Fruit fly (Drosophila melanogaster): ENCODE data around the gene CG9592.

The CG9592 gene

dm6 chr3L:14562672-14563071, 45.0 kb downstream of the CG9592 start (continued):
- no peak for TF ChIP-seq CG15073 (GFP tag; optimal IDR thresholded peaks at IDR 0.05)

- TF ChIP-seq gsb-n (tag; optimal IDR thresholded peaks at IDR 0.05) (peak; percentile 30), CG7357 (GFP tag; IDR thresholded peaks at IDR 0.05) (no peak), CG6813 (GFP tag; optimal IDR thresholded peaks at IDR 0.05) (no peak), CG2199 (GFP tag; IDR thresholded peaks at IDR 0.05) (peak; percentile 91), bsh (GFP tag; optimal IDR thresholded peaks at IDR 0.05) (no peak), eyg (GFP tag; optimal IDR thresholded peaks at IDR 0.05) (no peak)
Measured at dm6 chr3L:14563461-14563860, 45.8 kb downstream of the CG9592 start.

- peak; percentile 19 for TF ChIP-seq Hmr (GFP tag; optimal IDR thresholded peaks at IDR 0.05)
- TF ChIP-seq onecut (GFP tag; IDR thresholded peaks at IDR 0.05) = no peak
- peak; percentile 40 for TF ChIP-seq Fer1 (GFP tag; optimal IDR thresholded peaks at IDR 0.05)
- peak; percentile 19 for TF ChIP-seq CG15514 (GFP tag; optimal IDR thresholded peaks at IDR 0.05)
- TF ChIP-seq CG18599 (GFP tag; optimal IDR thresholded peaks at IDR 0.05) = peak; percentile 46
- TF ChIP-seq CG3281 (GFP tag; optimal IDR thresholded peaks at IDR 0.05) = peak; percentile 30
- peak; percentile 19 for TF ChIP-seq CG6813 (GFP tag; optimal IDR thresholded peaks at IDR 0.05)
- TF ChIP-seq CG8290 (GFP tag; optimal IDR thresholded peaks at IDR 0.05) = no peak
- peak in 1 of 2 experiments; percentile 46 for TF ChIP-seq CG8290 (tag; optimal IDR thresholded peaks at IDR 0.05)
- no peak for TF ChIP-seq Gsc (GFP tag; IDR thresholded peaks at IDR 0.05)
- TF ChIP-seq fd102C (GFP tag; optimal IDR thresholded peaks at IDR 0.05) = peak; percentile 51
- peak; percentile 3 for TF ChIP-seq CG7987 (GFP tag; optimal IDR thresholded peaks at IDR 0.05)
- TF ChIP-seq CG30431 (GFP tag; optimal IDR thresholded peaks at IDR 0.05) = no peak
- TF ChIP-seq CG15479 (GFP tag; optimal IDR thresholded peaks at IDR 0.05) = peak; percentile 43
- peak; percentile 18 for TF ChIP-seq CG11398 (GFP tag; optimal IDR thresholded peaks at IDR 0.05)
- no peak for TF ChIP-seq CG11696 (GFP tag; IDR thresholded peaks at IDR 0.05)
- TF ChIP-seq disco-r (GFP tag; optimal IDR thresholded peaks at IDR 0.05) = no peak
- peak; percentile 14 for TF ChIP-seq CG15696 (tag; optimal IDR thresholded peaks at IDR 0.05)
- TF ChIP-seq schlank (tag; optimal IDR thresholded peaks at IDR 0.05) = peak; percentile 8
- TF ChIP-seq CG32532 (GFP tag; IDR thresholded peaks at IDR 0.05) = 0 out of 2 replicates have a peak, but pooled peaks have one; percentile 16
- TF ChIP-seq mirr (GFP tag; optimal IDR thresholded peaks at IDR 0.05) = no peak
- TF ChIP-seq lab (GFP tag; optimal IDR thresholded peaks at IDR 0.05) = peak; percentile 39
- no peak for TF ChIP-seq CG10431 (GFP tag; optimal IDR thresholded peaks at IDR 0.05)
- TF ChIP-seq zen (tag; optimal IDR thresholded peaks at IDR 0.05) = peak; percentile 7
Measured at dm6 chr3L:14564404-14564803, 46.8 kb downstream of the CG9592 start.

- TF ChIP-seq Hmr (GFP tag; optimal IDR thresholded peaks at IDR 0.05) = no peak
- TF ChIP-seq pan (optimal IDR thresholded peaks at IDR 0.05) = no peak
- TF ChIP-seq pan (GFP tag; optimal IDR thresholded peaks at IDR 0.05 in 1 of 2, IDR thresholded peaks at IDR 0.05 in 1 of 2) = peak in 1 of 2 experiments; percentile 24
- TF ChIP-seq CG14014 (GFP tag; IDR thresholded peaks at IDR 0.05) = no peak
- no peak for TF ChIP-seq sna (GFP tag; IDR thresholded peaks at IDR 0.05; ENCODE audit: partially characterized antibody)
- no peak for TF ChIP-seq CoRest (tag; optimal IDR thresholded peaks at IDR 0.05)
- TF ChIP-seq Bgb (GFP tag; IDR thresholded peaks at IDR 0.05; ENCODE audit: partially characterized antibody) = peak; percentile 25; the same call in 1 of the 2 replicates
- TF ChIP-seq CG8765 (GFP tag; IDR thresholded peaks at IDR 0.05) = no peak
- no peak for TF ChIP-seq CG10267 (tag; optimal IDR thresholded peaks at IDR 0.05)
- TF ChIP-seq CG8478 (optimal IDR thresholded peaks at IDR 0.05) = no peak
- TF ChIP-seq dmrt11E (tag; optimal IDR thresholded peaks at IDR 0.05) = no peak
- TF ChIP-seq tup (GFP tag; optimal IDR thresholded peaks at IDR 0.05) = no peak
- TF ChIP-seq nmo (GFP tag; optimal IDR thresholded peaks at IDR 0.05) = no peak
- TF ChIP-seq Sry-δ (GFP tag; optimal IDR thresholded peaks at IDR 0.05) = peak; percentile 12
- TF ChIP-seq CTCF (GFP tag; optimal IDR thresholded peaks at IDR 0.05) = no peak
- TF ChIP-seq CG16813 (GFP tag; IDR thresholded peaks at IDR 0.05; ENCODE audit: partially characterized antibody) = no peak
- TF ChIP-seq abd-A (tag; optimal IDR thresholded peaks at IDR 0.05) = peak; percentile 64
- TF ChIP-seq row (GFP tag; IDR thresholded peaks at IDR 0.05) = peak; percentile 29; the same call in 1 of the 3 replicates
- TF ChIP-seq pros (GFP tag; optimal IDR thresholded peaks at IDR 0.05) = peak; percentile 85
Measured at dm6 chr3L:14565134-14565587, 47.5 kb downstream of the CG9592 start.

Measured in whole organism, embryonic.